Worm (Caenorhabditis elegans) whole organism, L4 larva: ENCODE data around the gene F43C11.1.

Experiments
- F10B5.3 ChIP-seq: sonication (generic microtip); optimal IDR thresholded peaks from 2 replicates; lab custom pipeline; 2016; ENCODE audit warnings: mild to moderate bottlenecking, missing genetic modification characterization, missing compliant biosample characterization
- F26F4.8 ChIP-seq: fragments of 200-800 bp; sonication (Bioruptor generic); conservative IDR thresholded peaks from 2 replicates; pipeline ENCODE4 v1.3.6; 2022; ENCODE audit warnings: missing genetic modification characterization, missing compliant biosample characterization
- F49E8.2 ChIP-seq: sonication (generic microtip); optimal IDR thresholded peaks from 2 replicates; lab custom pipeline; 2016; ENCODE audit warnings: missing compliant biosample characterization, mild to moderate bottlenecking, missing genetic modification characterization, borderline replicate concordance
- T20F7.1 ChIP-seq: fragments of 200-800 bp; sonication (Bioruptor generic); optimal IDR thresholded peaks from 2 replicates; lab custom pipeline; 2018; ENCODE audit warnings: mild to moderate bottlenecking, missing genetic modification characterization, missing compliant biosample characterization
- Y48G9A.11 ChIP-seq: fragments of 200-800 bp; sonication (Bioruptor generic); IDR thresholded peaks from 2 replicates; pipeline ENCODE4 v1.3.6; 2022; ENCODE audit warnings: missing genetic modification reagents, missing genetic modification characterization, missing compliant biosample characterization
- Y5F2A.4 ChIP-seq: fragments of 200-800 bp; sonication (Bioruptor generic); optimal IDR thresholded peaks from 2 replicates; lab custom pipeline; 2018; ENCODE audit warnings: mild to moderate bottlenecking, missing genetic modification characterization, missing compliant biosample characterization
- ZK546.5 ChIP-seq, 2 experiments: sonication (generic microtip); optimal IDR thresholded peaks; 2 replicates each; lab custom pipeline; 2017; ENCODE audit warnings: missing biosample characterization in 2 of 2, missing genetic modification characterization in 2 of 2
- aha-1 ChIP-seq: fragments of 150-350 bp; peaks from one replicate; lab custom pipeline; 2014; ENCODE audit warnings: missing biosample characterization, missing genetic modification characterization
- ceh-20 ChIP-seq: fragments of 200-800 bp; sonication (Bioruptor generic); IDR thresholded peaks from 2 replicates; pipeline ENCODE4 v1.3.6; 2022; ENCODE audit warnings: missing genetic modification reagents, missing genetic modification characterization, missing compliant biosample characterization
- ceh-28 ChIP-seq: fragments of 150-350 bp; optimal IDR thresholded peaks from 2 replicates; lab custom pipeline; 2014; ENCODE audit warnings: missing biosample characterization, missing genetic modification reagents, missing genetic modification characterization
- ceh-32 ChIP-seq: sonication (generic microtip); optimal IDR thresholded peaks from 2 replicates; lab custom pipeline; 2016; ENCODE audit warnings: mild to moderate bottlenecking, missing genetic modification characterization, missing compliant biosample characterization; ENCODE audit not compliant: poor library complexity
- ceh-44 ChIP-seq: fragments of 200-800 bp; sonication (Bioruptor generic); IDR thresholded peaks from 2 replicates; pipeline ENCODE4 v1.3.6; 2022; ENCODE audit warnings: missing genetic modification reagents, missing genetic modification characterization, missing compliant biosample characterization
- ceh-62 ChIP-seq: sonication (generic microtip); optimal IDR thresholded peaks from 2 replicates; lab custom pipeline; 2017; ENCODE audit warnings: missing biosample characterization, missing genetic modification characterization
- ctbp-1 ChIP-seq: fragments of 200-800 bp; sonication (Bioruptor generic); IDR thresholded peaks from 2 replicates; pipeline ENCODE4 v1.3.6; 2022; ENCODE audit warnings: missing genetic modification reagents, missing genetic modification characterization, missing compliant biosample characterization
- daf-19 ChIP-seq: fragments of 200-800 bp; sonication (Bioruptor generic); conservative IDR thresholded peaks from 2 replicates; pipeline ENCODE4 v1.3.6; 2022; ENCODE audit warnings: missing genetic modification characterization, missing compliant biosample characterization
- dpl-1 ChIP-seq: fragments of 150-350 bp; optimal IDR thresholded peaks from 2 replicates; lab custom pipeline; 2014; ENCODE audit warnings: missing biosample characterization, missing genetic modification reagents, missing genetic modification characterization
- egl-27 ChIP-seq: sonication (generic microtip); optimal IDR thresholded peaks from 3 replicates; lab custom pipeline; 2017; ENCODE audit warnings: missing biosample characterization, missing genetic modification reagents, missing genetic modification characterization
- fkh-10 ChIP-seq: fragments of 150-350 bp; optimal IDR thresholded peaks from 2 replicates; lab custom pipeline; 2014; ENCODE audit warnings: missing biosample characterization, missing genetic modification reagents, missing genetic modification characterization
- hlh-30 ChIP-seq: sonication (generic microtip); optimal IDR thresholded peaks from 2 replicates; lab custom pipeline; 2017; ENCODE audit warnings: antibody characterized with exemption, mild to moderate bottlenecking, missing genetic modification characterization, missing compliant biosample characterization; ENCODE audit not compliant: insufficient read depth
- hmg-1.1 ChIP-seq: fragments of 200-800 bp; sonication (Bioruptor generic); IDR thresholded peaks from 2 replicates; pipeline ENCODE4 v1.3.6; 2022; ENCODE audit warnings: missing genetic modification reagents, missing genetic modification characterization, missing compliant biosample characterization
- lim-7 ChIP-seq: fragments of 200-800 bp; sonication (Bioruptor generic); IDR thresholded peaks from 2 replicates; pipeline ENCODE4 v1.3.6; 2022; ENCODE audit warnings: missing genetic modification characterization, missing compliant biosample characterization
- lin-1 ChIP-seq: fragments of 200-800 bp; sonication (Bioruptor generic); IDR thresholded peaks from 2 replicates; pipeline ENCODE4 v1.3.6; 2022; ENCODE audit warnings: missing genetic modification reagents, missing genetic modification characterization, missing compliant biosample characterization
- lin-15B ChIP-seq: fragments of 150-350 bp; sonication (generic microtip); optimal IDR thresholded peaks from 3 replicates; lab custom pipeline; 2014; ENCODE audit warnings: missing biosample characterization, missing genetic modification characterization
- lin-38 ChIP-seq: fragments of 200-800 bp; sonication (Bioruptor generic); IDR thresholded peaks from 2 replicates; pipeline ENCODE4 v1.3.6; 2022; ENCODE audit warnings: missing genetic modification reagents, missing genetic modification characterization, missing compliant biosample characterization
- lir-3 ChIP-seq: sonication (generic microtip); optimal IDR thresholded peaks from 2 replicates; lab custom pipeline; 2016; ENCODE audit warnings: mild to moderate bottlenecking, missing genetic modification characterization, missing compliant biosample characterization
- mdl-1 ChIP-seq, 2 experiments: fragments of 150-350 bp in 1 of 2; sonication (generic microtip) in 1 of 2; optimal IDR thresholded peaks; 2 replicates each; lab custom pipeline; 2014 to 2017; ENCODE audit warnings: missing biosample characterization in 2 of 2, missing genetic modification characterization in 2 of 2
- mes-2 ChIP-seq: sonication (generic microtip); optimal IDR thresholded peaks from 2 replicates; lab custom pipeline; 2016; ENCODE audit warnings: missing genotype, mild to moderate bottlenecking, missing genetic modification characterization, missing compliant biosample characterization; ENCODE audit not compliant: poor library complexity, severe bottlenecking
- mxl-2 ChIP-seq: fragments of 200-800 bp; sonication (Bioruptor generic); conservative IDR thresholded peaks from 2 replicates; pipeline ENCODE4 v1.3.6; 2022; ENCODE audit warnings: missing genetic modification reagents, missing genetic modification characterization, missing compliant biosample characterization
- nhr-11 ChIP-seq: fragments of 150-350 bp; optimal IDR thresholded peaks from 2 replicates; lab custom pipeline; 2014; ENCODE audit warnings: missing biosample characterization, missing genetic modification characterization
- nhr-48 ChIP-seq: sonication (generic microtip); optimal IDR thresholded peaks from 2 replicates; lab custom pipeline; 2016; ENCODE audit warnings: mild to moderate bottlenecking, missing genetic modification characterization, missing compliant biosample characterization
- nhr-6 ChIP-seq: fragments of 150-350 bp; optimal IDR thresholded peaks from 2 replicates; lab custom pipeline; 2014; ENCODE audit warnings: missing biosample characterization, missing genetic modification characterization
- nhr-77 ChIP-seq: fragments of 150-350 bp; optimal IDR thresholded peaks from 2 replicates; lab custom pipeline; 2014; ENCODE audit warnings: missing biosample characterization, missing genetic modification characterization
- pqm-1 ChIP-seq: sonication (generic microtip); optimal IDR thresholded peaks from 2 replicates; lab custom pipeline; 2017; ENCODE audit warnings: missing biosample characterization, missing genetic modification characterization
- rbr-2 ChIP-seq: sonication (generic microtip); optimal IDR thresholded peaks from 2 replicates; lab custom pipeline; 2016; ENCODE audit warnings: missing genotype, missing genetic modification characterization, missing compliant biosample characterization
- sdz-12 ChIP-seq: fragments of 200-800 bp; sonication (Bioruptor generic); optimal IDR thresholded peaks from 2 replicates; lab custom pipeline; 2018; ENCODE audit warnings: mild to moderate bottlenecking, missing genetic modification characterization, missing compliant biosample characterization
- set-16 ChIP-seq: fragments of 200-800 bp; sonication (Bioruptor generic); IDR thresholded peaks from 2 replicates; pipeline ENCODE4 v1.3.6; 2022; ENCODE audit warnings: missing genetic modification reagents, missing genetic modification characterization, missing compliant biosample characterization
- skn-1 ChIP-seq: fragments of 150-350 bp; optimal IDR thresholded peaks from 2 replicates; lab custom pipeline; 2014; ENCODE audit warnings: missing biosample characterization, missing genetic modification characterization
- snpc-1.2 ChIP-seq: fragments of 200-800 bp; sonication (Bioruptor generic); IDR thresholded peaks from 2 replicates; pipeline ENCODE4 v1.3.6; 2022; ENCODE audit warnings: missing genetic modification reagents, missing genetic modification characterization, missing compliant biosample characterization
- spr-1 ChIP-seq: sonication (generic microtip); optimal IDR thresholded peaks from 2 replicates; lab custom pipeline; 2016; ENCODE audit warnings: mild to moderate bottlenecking, missing genetic modification characterization, missing compliant biosample characterization
- unc-39 ChIP-seq: sonication (generic microtip); optimal IDR thresholded peaks from 2 replicates; lab custom pipeline; 2017; ENCODE audit warnings: missing biosample characterization, missing genetic modification characterization
- vab-7 ChIP-seq: fragments of 200-800 bp; sonication (Bioruptor generic); IDR thresholded peaks from 2 replicates; pipeline ENCODE4 v1.3.6; 2022; ENCODE audit warnings: missing genetic modification reagents, missing genetic modification characterization, missing compliant biosample characterization
- ztf-11 ChIP-seq: fragments of 150-350 bp; optimal IDR thresholded peaks from 2 replicates; lab custom pipeline; 2014; ENCODE audit warnings: missing biosample characterization, missing genetic modification characterization
- ztf-7 ChIP-seq: fragments of 150-350 bp; optimal IDR thresholded peaks from 2 replicates; lab custom pipeline; 2014; ENCODE audit warnings: missing biosample characterization, missing genetic modification characterization

Gene F43C11.1

DNA sequence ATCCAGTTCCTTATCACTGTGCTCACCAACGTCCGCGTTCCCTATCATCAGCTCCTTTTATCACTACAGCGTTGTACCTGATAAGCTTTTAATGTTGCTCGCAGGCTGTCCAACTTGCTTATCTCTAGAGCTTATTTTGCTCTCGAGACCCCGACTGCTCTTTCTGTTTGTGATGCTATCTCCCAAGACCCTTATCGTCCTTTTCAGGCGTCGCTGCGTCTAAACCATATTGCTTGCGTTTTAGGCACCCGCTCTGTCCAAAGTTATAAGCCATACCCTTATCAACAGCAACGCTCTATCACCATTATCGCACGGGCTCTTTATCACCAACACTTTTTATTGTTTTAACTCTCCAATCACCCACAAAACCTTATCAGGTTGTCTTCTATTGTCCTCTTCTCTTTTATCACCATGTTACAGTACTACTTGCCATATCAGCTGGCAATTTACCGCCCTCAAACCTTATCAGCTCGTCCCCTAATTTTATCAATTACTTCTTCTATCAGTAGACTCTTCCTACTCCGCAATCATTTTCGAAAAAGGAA is 21.6 kb downstream of the F43C11.1 start (continued):
- TF ChIP-seq lim-7 = no peak
- TF ChIP-seq daf-19 (GFP tag; lab: Robert Waterston, UW) = no peak
- no peak for TF ChIP-seq Y48G9A.11 (GFP tag; lab: Robert Waterston, UW)
- no peak for TF ChIP-seq ctbp-1
- TF ChIP-seq lir-3 (tag; lab: Kevin White, UChicago) = no peak
- TF ChIP-seq vab-7 (GFP tag; lab: Robert Waterston, UW) = no peak
- TF ChIP-seq spr-1 = peak; percentile 29
- peak; percentile 81 for TF ChIP-seq T20F7.1 (GFP tag; lab: Kevin White, UChicago)
- no peak for TF ChIP-seq fkh-10 (GFP tag; lab: Kevin White, UChicago)
- TF ChIP-seq ztf-7 (tag; lab: Kevin White, UChicago) = no peak
- no peak for TF ChIP-seq ceh-32 (tag; lab: Kevin White, UChicago)
- peak; percentile 86 for TF ChIP-seq nhr-77
- no peak for TF ChIP-seq egl-27 (tag; lab: Kevin White, UChicago)
- no peak for TF ChIP-seq nhr-11 (tag; lab: Kevin White, UChicago)
- TF ChIP-seq pqm-1 (tag; lab: Kevin White, UChicago) = peak; percentile 100
- peak; percentile 51 for TF ChIP-seq nhr-6 (tag; lab: Kevin White, UChicago)
- TF ChIP-seq nhr-48 (tag; lab: Kevin White, UChicago) = peak; percentile 95
- TF ChIP-seq ceh-62 (tag; lab: Kevin White, UChicago) = no peak
- no peak for TF ChIP-seq ceh-28 (tag; lab: Kevin White, UChicago)
- TF ChIP-seq F10B5.3 = no peak
- no peak for TF ChIP-seq ceh-44 (GFP tag; lab: Robert Waterston, UW)
- TF ChIP-seq lin-1 (GFP tag; lab: Robert Waterston, UW) = peak; percentile 98
- TF ChIP-seq lin-38 = no peak; the same call in 1 of the 2 replicates
- TF ChIP-seq mdl-1 (tag; optimal IDR thresholded peaks at IDR 0.05; lab: Kevin White, UChicago) = peak in 1 of 2 experiments; percentile 30
- peak; percentile 97 for TF ChIP-seq aha-1 (tag; lab: Kevin White, UChicago)
- TF ChIP-seq ceh-20 (GFP tag; lab: Robert Waterston, UW) = peak; percentile 84; the same call in 1 of the 2 replicates
- TF ChIP-seq hlh-30 (tag; lab: Kevin White, UChicago) = no peak
- TF ChIP-seq sdz-12 = no peak
- no peak for TF ChIP-seq ZK546.5 (tag; optimal IDR thresholded peaks at IDR 0.05; lab: Kevin White, UChicago)
- TF ChIP-seq mes-2 (tag; lab: Kevin White, UChicago) = no peak
- TF ChIP-seq rbr-2 = no peak
- no peak for TF ChIP-seq skn-1
- TF ChIP-seq dpl-1 (GFP tag; lab: Kevin White, UChicago) = peak; percentile 35
- TF ChIP-seq unc-39 (tag; lab: Kevin White, UChicago) = no peak
- TF ChIP-seq ztf-11 (tag; lab: Kevin White, UChicago) = no peak
- TF ChIP-seq Y5F2A.4 (GFP tag; lab: Kevin White, UChicago) = no peak
- no peak for TF ChIP-seq mxl-2 (GFP tag; lab: Robert Waterston, UW)
- TF ChIP-seq F49E8.2 (tag; lab: Kevin White, UChicago) = no peak
- TF ChIP-seq hmg-1.1 (GFP tag; lab: Robert Waterston, UW) = 0 out of 2 replicates have a peak, but pooled peaks have one; percentile 29
- no peak for TF ChIP-seq snpc-1.2
- TF ChIP-seq lin-15B = no peak

DNA sequence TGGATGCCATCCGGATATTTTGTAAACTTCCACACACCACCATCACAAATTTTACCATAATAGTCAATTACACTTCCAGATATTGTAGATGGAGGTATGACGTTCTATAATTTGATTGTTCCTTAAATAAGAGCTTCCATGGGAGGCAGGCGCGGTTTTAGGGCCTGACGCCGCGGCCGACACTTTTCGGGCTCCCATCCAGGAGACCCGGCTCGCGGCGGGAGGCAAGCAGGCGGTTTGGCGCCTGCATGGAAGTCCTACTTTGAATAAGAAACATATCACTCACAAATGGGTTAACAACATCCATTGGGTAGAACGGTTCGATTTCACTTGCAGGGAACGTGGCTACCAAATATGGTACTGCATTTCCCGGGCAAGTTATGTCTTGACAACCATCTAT is 22.8 kb downstream of the F43C11.1 start:
- TF ChIP-seq set-16 (GFP tag; lab: Robert Waterston, UW) (peak; percentile 83), F26F4.8 (GFP tag; lab: Robert Waterston, UW) (no peak)
